4 worm cellular contexts compared by ENCODE assay signal in genomic region chrV:18323231-18323630, ce11.
TF ChIP-seq lines count a peak whose summit lies in the region.

Gene B0462.5, minus strand, starts transcription at chrV:18323331.

TF ChIP-seq in whole organism, L2 larva, 48 proteins besides CTCF, POLR2A, EP300 and RAD21:
- TF ChIP-seq elt-3 (tag; optimal IDR thresholded peaks at IDR 0.05; lab: Kevin White, UChicago) (no peak), fos-1 (tag; optimal IDR thresholded peaks at IDR 0.05; lab: Kevin White, UChicago) (peak; percentile 35)

TF ChIP-seq in whole organism, L3 larva, 47 proteins besides CTCF, POLR2A, EP300 and RAD21:
- TF ChIP-seq elt-2 (tag; optimal IDR thresholded peaks at IDR 0.05; lab: Kevin White, UChicago), result peak; percentile 50
- peak; percentile 3 for TF ChIP-seq pqm-1 (tag; optimal IDR thresholded peaks at IDR 0.05; lab: Kevin White, UChicago)
- no peak for TF ChIP-seq ama-1 (optimal IDR thresholded peaks at IDR 0.05; lab: Kevin White, UChicago)

TF ChIP-seq in whole organism, L4 larva, 104 proteins besides CTCF, POLR2A, EP300 and RAD21:
- TF ChIP-seq mes-2 (tag; optimal IDR thresholded peaks at IDR 0.05; lab: Kevin White, UChicago; ENCODE audit: poor library complexity, severe bottlenecking), result no peak
- TF ChIP-seq sdz-12 (GFP tag; optimal IDR thresholded peaks at IDR 0.05; lab: Kevin White, UChicago), result no peak
- TF ChIP-seq cey-2 (tag; optimal IDR thresholded peaks at IDR 0.05; lab: Kevin White, UChicago; ENCODE audit: borderline replicate concordance, insufficient read depth), result no peak
- no peak for TF ChIP-seq daf-8 (GFP tag; IDR thresholded peaks at IDR 0.05; lab: Robert Waterston, UW)
- no peak for TF ChIP-seq nhr-25 (tag; optimal IDR thresholded peaks at IDR 0.05; lab: Kevin White, UChicago; ENCODE audit: borderline replicate concordance, insufficient read depth)
- TF ChIP-seq mdt-29 (GFP tag; IDR thresholded peaks at IDR 0.05; lab: Robert Waterston, UW), result no peak
- TF ChIP-seq T20F7.1 (GFP tag; optimal IDR thresholded peaks at IDR 0.05; lab: Kevin White, UChicago), result no peak
- TF ChIP-seq pqm-1 (tag; optimal IDR thresholded peaks at IDR 0.05; lab: Kevin White, UChicago), result peak; percentile 74

TF ChIP-seq in whole organism, young adult, 124 proteins besides CTCF, POLR2A, EP300 and RAD21:
- TF ChIP-seq cebp-1 (GFP tag; IDR thresholded peaks at IDR 0.05; lab: Robert Waterston, UW), result 0 out of 2 replicates have a peak, but pooled peaks have one; percentile 24
- TF ChIP-seq cebp-1 (tag; optimal IDR thresholded peaks at IDR 0.05; lab: Kevin White, UChicago), result no peak
- no peak for TF ChIP-seq pbrm-1 (GFP tag; IDR thresholded peaks at IDR 0.05; lab: Robert Waterston, UW)
